Worm (Caenorhabditis elegans) whole organism, midembryonic: ENCODE results near the gene vav-1.

Source experiments
- T22C8.4 ChIP-seq: fragments of 200-800 bp; sonication (Bioruptor generic); IDR thresholded peaks from 2 replicates; pipeline ENCODE4 v1.3.6; 2022; ENCODE audit warnings: missing genetic modification characterization, missing compliant biosample characterization
- cog-1 ChIP-seq: sonication (generic microtip); optimal IDR thresholded peaks from 2 replicates; lab custom pipeline; 2016; ENCODE audit warnings: missing genetic modification characterization, missing compliant biosample characterization
- flt-1 ChIP-seq: fragments of 200-800 bp; sonication (Bioruptor generic); IDR thresholded peaks from 2 replicates; pipeline ENCODE4 v1.3.6; 2022; ENCODE audit warnings: missing genetic modification characterization, missing compliant biosample characterization
- klf-2 ChIP-seq: fragments of 200-800 bp; sonication (Bioruptor generic); conservative IDR thresholded peaks from 2 replicates; pipeline ENCODE4 v1.3.6; 2022; ENCODE audit warnings: missing genetic modification reagents, missing genetic modification characterization, missing compliant biosample characterization
- ref-1 ChIP-seq: fragments of 200-800 bp; sonication (Bioruptor generic); conservative IDR thresholded peaks from 2 replicates; pipeline ENCODE4 v1.3.6; 2022; ENCODE audit warnings: missing genetic modification reagents, missing genetic modification characterization, missing compliant biosample characterization
- ztf-29 ChIP-seq: fragments of 200-800 bp; sonication (Bioruptor generic); IDR thresholded peaks from 2 replicates; pipeline ENCODE4 v1.3.6; 2022; ENCODE audit warnings: missing genetic modification reagents, missing genetic modification characterization, missing compliant biosample characterization

- no peak for TF ChIP-seq cog-1 (tag; lab: Kevin White, UChicago)
- no peak for TF ChIP-seq flt-1 (GFP tag; lab: Robert Waterston, UW)
- no peak for TF ChIP-seq klf-2 (GFP tag; lab: Robert Waterston, UW)
- no peak for TF ChIP-seq T22C8.4 (GFP tag; lab: Robert Waterston, UW)
- no peak for TF ChIP-seq ref-1 (GFP tag; lab: Robert Waterston, UW)
- TF ChIP-seq ztf-29 (GFP tag; lab: Robert Waterston, UW): no peak
Measured at ce11 chrX:9271886-9272285, 39.9 kb upstream of the vav-1 start.
